Fruit fly (Drosophila melanogaster): ENCODE results near the gene Hr4.

- TF ChIP-seq CG8478 (optimal IDR thresholded peaks at IDR 0.05) (no peak), CTCF (optimal IDR thresholded peaks at IDR 0.05) (no peak)
Observed at dm6 chrX:1964409-1965345, 22.9 kb downstream of the Hr4 start.

All from S2 (cell line).